Fruit fly (Drosophila melanogaster): ENCODE measurements around the gene spen.

- TF ChIP-seq psq (optimal IDR thresholded peaks at IDR 0.05) = no peak
- no peak for TF ChIP-seq Sin3A (optimal IDR thresholded peaks at IDR 0.05)
- no peak for TF ChIP-seq h (optimal IDR thresholded peaks at IDR 0.05)
- no peak for TF ChIP-seq Myc (optimal IDR thresholded peaks at IDR 0.05)
Observed at dm6 chr2L:131466-132270, 27.2 kb upstream of the spen start, which contains the start of gene Gs1.
